Worm (Caenorhabditis elegans) whole organism, late embryonic: ENCODE measurements around the gene C07E3.9.

ENCODE experiments used
- hlh-13 ChIP-seq: fragments of 200-800 bp; sonication (Bioruptor generic); optimal IDR thresholded peaks from 2 replicates; lab custom pipeline; 2018; ENCODE audit warnings: mild to moderate bottlenecking, missing genetic modification characterization, missing compliant biosample characterization
- hlh-8 ChIP-seq: sonication (generic microtip); optimal IDR thresholded peaks from 2 replicates; lab custom pipeline; 2016; ENCODE audit warnings: missing genotype, missing genetic modification characterization, missing compliant biosample characterization
- nhr-11 ChIP-seq: fragments of 150-350 bp; optimal IDR thresholded peaks from 2 replicates; lab custom pipeline; 2014; ENCODE audit warnings: missing biosample characterization, missing genetic modification characterization
- rnt-1 ChIP-seq: sonication (generic microtip); optimal IDR thresholded peaks from 2 replicates; lab custom pipeline; 2016; ENCODE audit warnings: missing genetic modification characterization, missing compliant biosample characterization
- tbx-7 ChIP-seq: sonication (generic microtip); optimal IDR thresholded peaks from 2 replicates; lab custom pipeline; 2016; ENCODE audit warnings: missing genotype, missing genetic modification characterization, missing compliant biosample characterization
- zip-5 ChIP-seq: sonication (generic microtip); optimal IDR thresholded peaks from 2 replicates; lab custom pipeline; 2016; ENCODE audit warnings: missing genetic modification characterization, missing compliant biosample characterization

- TF ChIP-seq tbx-7 (no peak), rnt-1 (tag; lab: Kevin White, UChicago) (no peak), hlh-8 (tag; lab: Kevin White, UChicago) (no peak), hlh-13 (GFP tag; lab: Kevin White, UChicago) (no peak), zip-5 (tag; lab: Kevin White, UChicago) (no peak), nhr-11 (tag; lab: Kevin White, UChicago) (no peak)
Observed at ce11 chrII:10311973-10312372, 38.6 kb upstream of the C07E3.9 start, which contains the start of gene srlf-34.
